Fruit fly (Drosophila melanogaster) Kc167 (cell line): ENCODE data around the gene Ir94d.

Experiments used
- Myc ChIP-seq: fragments of >200 bp; optimal IDR thresholded peaks from 2 replicates; lab custom pipeline; 2017; ENCODE audit warnings: missing external identifiers
- insv ChIP-seq: fragments of >200 bp; optimal IDR thresholded peaks from 3 replicates; lab custom pipeline; 2018; ENCODE audit warnings: missing external identifiers
- psq ChIP-seq: fragments of >200 bp; optimal IDR thresholded peaks from 2 replicates; lab custom pipeline; 2017; ENCODE audit warnings: missing external identifiers
- ttk ChIP-seq: sonication (Bioruptor generic); optimal IDR thresholded peaks from 2 replicates; lab custom pipeline; 2017; ENCODE audit warnings: missing external identifiers

DNA sequence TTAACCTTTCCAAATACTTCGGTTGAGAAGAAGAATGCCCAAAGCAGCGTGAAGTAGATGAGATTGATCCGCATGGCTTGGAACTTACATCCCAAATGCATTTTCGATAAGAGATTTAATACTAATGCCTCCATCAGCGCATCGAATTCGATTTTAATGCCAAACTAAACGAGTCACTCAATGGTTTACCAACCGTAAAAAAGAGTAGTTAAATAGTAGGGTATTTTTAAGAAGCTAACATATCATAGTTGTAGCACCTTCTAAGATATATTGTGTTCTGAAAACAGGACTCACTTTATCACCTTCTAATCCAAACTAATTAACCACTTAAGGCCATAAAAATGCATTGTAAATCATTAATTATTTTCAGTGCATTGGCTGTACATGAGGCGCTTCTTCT is 13.8 kb upstream of the Ir94d start, which contains the start of gene CG31515:
- TF ChIP-seq psq (lab: Kevin White, UChicago) (no peak), Myc (lab: Kevin White, UChicago) (no peak), ttk (lab: Kevin White, UChicago) (no peak), insv (lab: Kevin White, UChicago) (no peak)
